Fruit fly (Drosophila melanogaster) whole organism, prepupa: ENCODE data around the gene CG42525.

Experiments used
- CG10631 ChIP-seq: fragments of 200-800 bp; sonication (Bioruptor generic); optimal IDR thresholded peaks from 2 replicates; lab custom pipeline; 2016; ENCODE audit warnings: missing biosample characterization, missing genetic modification characterization
- CG11762 ChIP-seq: fragments of 200-800 bp; sonication (Bioruptor generic); optimal IDR thresholded peaks from 3 replicates; lab custom pipeline; 2016; ENCODE audit warnings: missing biosample characterization, missing genetic modification characterization; ENCODE audit not compliant: insufficient read depth
- CG31627 ChIP-seq: fragments of 200-800 bp; sonication (Bioruptor generic); optimal IDR thresholded peaks from 3 replicates; lab custom pipeline; 2016; ENCODE audit warnings: missing biosample characterization, missing genetic modification characterization
- CG32006 ChIP-seq: fragments of 200-800 bp; sonication (Bioruptor generic); optimal IDR thresholded peaks from 3 replicates; lab custom pipeline; 2017; ENCODE audit warnings: missing biosample characterization, mild to moderate bottlenecking, missing genetic modification characterization
- CG3919 ChIP-seq: fragments of 200-800 bp; sonication (Bioruptor generic); optimal IDR thresholded peaks from 3 replicates; lab custom pipeline; 2016; ENCODE audit warnings: missing biosample characterization, missing genetic modification characterization
- CG6163 ChIP-seq: fragments of 200-800 bp; sonication (Bioruptor generic); IDR thresholded peaks from 3 replicates; pipeline ENCODE4 v1.3.6; 2022; ENCODE audit warnings: missing biosample characterization, missing genetic modification characterization
- CG6792 ChIP-seq: fragments of 200-800 bp; sonication (Bioruptor generic); optimal IDR thresholded peaks from 3 replicates; lab custom pipeline; 2016; ENCODE audit warnings: missing biosample characterization, missing genetic modification characterization
- CG6808 ChIP-seq: fragments of 200-800 bp; sonication (Bioruptor generic); optimal IDR thresholded peaks from 3 replicates; lab custom pipeline; 2017; ENCODE audit warnings: missing biosample characterization, missing genetic modification characterization, mild to moderate bottlenecking, moderate library complexity, missing genetic modification reagents
- CG6854 ChIP-seq: fragments of 200-800 bp; sonication (Bioruptor generic); optimal IDR thresholded peaks from 2 replicates; lab custom pipeline; 2017; ENCODE audit warnings: missing biosample characterization, mild to moderate bottlenecking, missing genetic modification characterization
- CG8119 ChIP-seq: fragments of 200-800 bp; sonication (Bioruptor generic); IDR thresholded peaks from 3 replicates; pipeline ENCODE4 v1.3.6; 2022; ENCODE audit warnings: missing biosample characterization, missing genetic modification characterization
- CG8319 ChIP-seq: fragments of 200-800 bp; sonication (Bioruptor generic); optimal IDR thresholded peaks from 3 replicates; lab custom pipeline; 2016; ENCODE audit warnings: missing biosample characterization, missing genetic modification characterization
- CG9139 ChIP-seq: fragments of 200-800 bp; sonication (Bioruptor generic); optimal IDR thresholded peaks from 3 replicates; lab custom pipeline; 2017; ENCODE audit warnings: missing biosample characterization, mild to moderate bottlenecking, missing genetic modification characterization
- Eip75B ChIP-seq: fragments of 200-800 bp; sonication (Bioruptor generic); optimal IDR thresholded peaks from 3 replicates; lab custom pipeline; 2016; ENCODE audit warnings: missing biosample characterization, missing genetic modification characterization
- Eip78C ChIP-seq: fragments of 200-800 bp; sonication (Bioruptor generic); peaks from one replicate; lab custom pipeline; 2016; ENCODE audit warnings: missing biosample characterization, missing genetic modification characterization
- Ets21C ChIP-seq: fragments of 200-800 bp; sonication (Bioruptor generic); optimal IDR thresholded peaks from 3 replicates; lab custom pipeline; 2016; ENCODE audit warnings: missing biosample characterization, missing genetic modification characterization
- Ets96B ChIP-seq: fragments of 200-800 bp; optimal IDR thresholded peaks from 2 replicates; lab custom pipeline; 2019; ENCODE audit warnings: missing biosample characterization, mild to moderate bottlenecking, missing genetic modification characterization, moderate library complexity
- Gug ChIP-seq: fragments of 200-800 bp; sonication (Bioruptor generic); IDR thresholded peaks from 2 replicates; pipeline ENCODE4 v1.3.6; 2022; ENCODE audit warnings: missing biosample characterization, missing genetic modification characterization
- Hr38 ChIP-seq: sonication (Bioruptor generic); optimal IDR thresholded peaks from 2 replicates; lab custom pipeline; 2016; ENCODE audit warnings: missing biosample characterization, missing genetic modification characterization
- Hr39 ChIP-seq: fragments of 200-800 bp; sonication (Bioruptor generic); optimal IDR thresholded peaks from 2 replicates; lab custom pipeline; 2016; ENCODE audit warnings: missing biosample characterization, missing genetic modification characterization
- Hr4 ChIP-seq: fragments of 200-800 bp; sonication (Bioruptor generic); optimal IDR thresholded peaks from 3 replicates; lab custom pipeline; 2016; ENCODE audit warnings: missing biosample characterization, missing genetic modification characterization
- Met ChIP-seq: fragments of 200-800 bp; sonication (Bioruptor generic); optimal IDR thresholded peaks from 3 replicates; lab custom pipeline; 2016; ENCODE audit warnings: missing biosample characterization, missing genetic modification characterization
- Sox102F ChIP-seq: fragments of 200-800 bp; sonication (Bioruptor generic); optimal IDR thresholded peaks from 2 replicates; lab custom pipeline; 2016; ENCODE audit warnings: missing biosample characterization, mild to moderate bottlenecking, missing genetic modification characterization
- Sox14 ChIP-seq: fragments of 200-800 bp; sonication (Bioruptor generic); optimal IDR thresholded peaks from 3 replicates; lab custom pipeline; 2016; ENCODE audit warnings: missing biosample characterization, missing genetic modification characterization
- Sox15 ChIP-seq: fragments of 200-800 bp; sonication (Bioruptor generic); optimal IDR thresholded peaks from 3 replicates; lab custom pipeline; 2016; ENCODE audit warnings: missing biosample characterization, missing genetic modification characterization
- achi ChIP-seq: fragments of 200-800 bp; sonication (Bioruptor generic); optimal IDR thresholded peaks from 3 replicates; lab custom pipeline; 2016; ENCODE audit warnings: missing biosample characterization, missing genetic modification characterization
- dac ChIP-seq: fragments of 200-800 bp; sonication (Bioruptor generic); optimal IDR thresholded peaks from 2 replicates; lab custom pipeline; 2017; ENCODE audit warnings: missing biosample characterization, mild to moderate bottlenecking, missing genetic modification characterization
- dsx ChIP-seq: fragments of 200-800 bp; optimal IDR thresholded peaks from 3 replicates; lab custom pipeline; 2019; ENCODE audit warnings: missing biosample characterization, mild to moderate bottlenecking, missing genetic modification characterization, moderate library complexity; ENCODE audit not compliant: poor library complexity, severe bottlenecking
- eg ChIP-seq: fragments of 200-800 bp; sonication (Bioruptor generic); IDR thresholded peaks from 3 replicates; pipeline ENCODE4 v1.3.6; 2022; ENCODE audit warnings: missing biosample characterization, missing genetic modification characterization
- fd59A ChIP-seq: fragments of 200-800 bp; sonication (Bioruptor generic); optimal IDR thresholded peaks from 2 replicates; lab custom pipeline; 2017; ENCODE audit warnings: missing biosample characterization, mild to moderate bottlenecking, missing genetic modification characterization, missing genetic modification reagents
- fd85E ChIP-seq: fragments of 200-800 bp; sonication (Bioruptor generic); optimal IDR thresholded peaks from 3 replicates; lab custom pipeline; 2016; ENCODE audit warnings: missing biosample characterization, missing genetic modification characterization
- fkh ChIP-seq: fragments of 200-800 bp; sonication (Bioruptor generic); optimal IDR thresholded peaks from 3 replicates; lab custom pipeline; 2017; ENCODE audit warnings: missing biosample characterization, mild to moderate bottlenecking, missing genetic modification characterization, moderate library complexity
- net ChIP-seq: fragments of 200-800 bp; sonication (Bioruptor generic); optimal IDR thresholded peaks from 3 replicates; lab custom pipeline; 2016; ENCODE audit warnings: missing biosample characterization, missing genetic modification characterization
- ss ChIP-seq, 2 experiments: fragments of 200-800 bp; sonication (Bioruptor generic); optimal IDR thresholded peaks; 2 replicates in 1 of 2; 3 replicates in 1 of 2; lab custom pipeline; 2017 to 2018; ENCODE audit warnings: mild to moderate bottlenecking in 2 of 2, missing biosample characterization in 2 of 2, missing genetic modification characterization in 2 of 2, moderate library complexity in 1 of 2
- svp ChIP-seq: fragments of 200-800 bp; sonication (Bioruptor generic); peaks from one replicate; lab custom pipeline; 2016; ENCODE audit warnings: missing biosample characterization, missing genetic modification characterization
- topi ChIP-seq: fragments of 200-800 bp; sonication (Bioruptor generic); optimal IDR thresholded peaks from 3 replicates; lab custom pipeline; 2016; ENCODE audit warnings: missing biosample characterization, missing genetic modification characterization

The CG42525 gene

dm6 chr3L:3192912-3193311, 3.4 kb upstream of the CG42525 start, which contains the start of gene Hsp83 (continued):
- TF ChIP-seq svp (no peak), fd85E (GFP tag; lab: Kevin White, UChicago) (peak; percentile 94), Hr4 (peak; percentile 72), Hr38 (GFP tag; lab: Kevin White, UChicago) (no peak), CG8319 (GFP tag; lab: Kevin White, UChicago) (peak; percentile 89), Met (peak; percentile 94), eg (peak; percentile 94), CG11762 (GFP tag; lab: Kevin White, UChicago) (peak; percentile 82), net (GFP tag; lab: Kevin White, UChicago) (peak; percentile 96), Ets96B (tag; lab: Kevin White, UChicago) (peak; percentile 68), CG3919 (peak; percentile 96), fd59A (GFP tag; lab: Kevin White, UChicago) (peak; percentile 85), CG10631 (GFP tag; lab: Kevin White, UChicago) (peak; percentile 77), Eip78C (GFP tag; lab: Kevin White, UChicago) (peak; percentile 99), CG6808 (GFP tag; lab: Kevin White, UChicago) (peak; percentile 93), Ets21C (GFP tag; lab: Kevin White, UChicago) (peak; percentile 76), CG6792 (GFP tag; lab: Kevin White, UChicago) (peak; percentile 90), dsx (GFP tag; lab: Kevin White, UChicago) (peak; percentile 77), Sox15 (GFP tag; lab: Kevin White, UChicago) (peak; percentile 18), ss (GFP tag; optimal IDR thresholded peaks at IDR 0.05; lab: Kevin White, UChicago) (peak; percentile 98), Gug (GFP tag; lab: Robert Waterston, UW) (peak; percentile 70), topi (GFP tag; lab: Kevin White, UChicago) (peak; percentile 92)

- peak; percentile 85 for TF ChIP-seq fkh (GFP tag; lab: Kevin White, UChicago)
- no peak for TF ChIP-seq svp
- no peak for TF ChIP-seq CG6163 (GFP tag; lab: Robert Waterston, UW)
- no peak for TF ChIP-seq CG8119 (GFP tag; lab: Robert Waterston, UW)
Measured at dm6 chr3L:3192333-3192894, 2.9 kb upstream of the CG42525 start, which contains the start of gene CG14965. CG14965 (minus strand) TSS chr3L:3192491.

- no peak for TF ChIP-seq Ets96B (tag; lab: Kevin White, UChicago)
- peak; percentile 0 for TF ChIP-seq CG6854
- no peak for TF ChIP-seq svp
Measured at dm6 chr3L:3187263-3187662, 2.3 kb downstream of the CG42525 start, which contains the start of gene CG14957. CG14957 (plus strand) TSS chr3L:3187563.

DNA sequence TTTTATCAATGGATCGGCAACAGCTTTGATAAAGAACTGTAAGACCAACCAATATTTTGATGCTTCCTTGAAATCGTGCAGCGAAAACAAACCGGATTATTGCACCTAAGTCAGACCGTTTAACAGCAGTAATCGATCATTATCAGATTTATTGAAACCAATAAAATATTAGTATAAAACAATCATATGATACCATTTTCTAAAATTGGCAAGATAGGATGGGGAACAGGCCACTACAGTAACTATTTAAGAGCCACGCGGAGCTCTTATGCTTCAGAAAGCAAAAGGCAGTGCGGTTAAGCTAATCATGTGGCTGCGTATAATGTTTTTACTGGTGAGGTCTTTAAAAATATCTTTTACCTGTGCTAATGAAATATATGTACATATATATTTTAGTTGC, 3.2 kb downstream of the CG42525 start, which contains the start of gene CG32284:
Gene CG32284, plus strand, starts transcription at position 301 of the 400 bp plus-strand sequence.
- TF ChIP-seq topi (GFP tag; lab: Kevin White, UChicago) (no peak), CG6792 (GFP tag; lab: Kevin White, UChicago) (no peak), ss (GFP tag; optimal IDR thresholded peaks at IDR 0.05; lab: Kevin White, UChicago) (no peak), fd59A (GFP tag; lab: Kevin White, UChicago) (no peak), Sox102F (no peak), dac (GFP tag; lab: Kevin White, UChicago) (no peak), CG31627 (no peak), Hr39 (GFP tag; lab: Kevin White, UChicago) (no peak), CG8119 (GFP tag; lab: Robert Waterston, UW) (no peak), net (GFP tag; lab: Kevin White, UChicago) (no peak)
- TF ChIP-seq, all 60 proteins: peak for 0

DNA sequence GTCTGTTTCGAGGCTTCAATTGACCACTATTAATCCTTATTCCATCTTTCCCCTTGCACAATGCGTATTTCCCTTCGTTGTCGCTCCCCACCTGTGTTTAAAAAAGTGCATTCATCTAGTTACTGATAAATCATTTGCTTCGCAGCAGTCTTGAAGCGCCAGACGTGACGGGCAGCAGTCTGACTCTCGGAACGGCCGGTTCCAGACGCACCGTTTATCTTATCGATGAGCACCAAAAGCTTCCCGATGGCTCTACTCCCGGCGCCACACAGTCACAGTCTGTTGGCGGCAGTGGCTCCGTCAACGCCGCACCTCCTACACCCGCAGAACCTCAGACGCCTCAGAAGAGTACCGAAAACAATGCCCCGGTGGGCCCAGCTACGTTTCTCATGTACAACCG, 5.4 kb downstream of the CG42525 start, which contains the start of gene CG42494:
Gene CG42494, plus strand, starts transcription at position 301 of the 400 bp plus-strand sequence.
- no peak for TF ChIP-seq Eip75B (GFP tag; lab: Kevin White, UChicago)
- TF ChIP-seq CG9139 (GFP tag; lab: Kevin White, UChicago): no peak
- TF ChIP-seq CG8119 (GFP tag; lab: Robert Waterston, UW): no peak
- no peak for TF ChIP-seq CG32006 (GFP tag; lab: Kevin White, UChicago)
- TF ChIP-seq CG6792 (GFP tag; lab: Kevin White, UChicago): no peak
- TF ChIP-seq Sox14 (GFP tag; lab: Kevin White, UChicago): no peak
- no peak for TF ChIP-seq achi (GFP tag; lab: Kevin White, UChicago)
